Worm (Caenorhabditis elegans): ENCODE measurements around the gene acl-4.

DNA sequence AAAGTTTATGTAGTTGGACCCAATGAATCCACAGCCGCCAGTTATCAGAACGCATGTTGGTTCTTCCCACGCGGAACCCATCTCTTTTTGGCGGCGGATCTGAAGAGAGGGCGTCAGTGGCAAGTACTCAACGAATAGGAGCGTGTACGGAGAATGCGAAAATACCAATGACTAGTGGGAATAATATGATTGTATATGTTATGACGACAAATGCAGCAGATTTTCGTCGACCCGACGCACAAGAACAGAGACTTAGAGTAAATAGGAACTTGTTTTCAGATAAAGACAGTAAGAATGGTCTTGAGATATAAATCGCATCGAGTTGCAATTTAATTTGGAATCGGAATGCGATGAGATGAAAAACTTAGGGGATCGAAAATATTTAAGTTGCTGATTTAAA is 42.8 kb upstream of the acl-4 start, which contains the start of gene bus-5:
- no peak for TF ChIP-seq unc-62 (GFP tag; optimal IDR thresholded peaks at IDR 0.05)
- TF ChIP-seq lin-39 (tag; optimal IDR thresholded peaks at IDR 0.05): no peak
- no peak for TF ChIP-seq nhr-237 (tag; optimal IDR thresholded peaks at IDR 0.05)
- no peak for TF ChIP-seq ZK546.5 (tag; optimal IDR thresholded peaks at IDR 0.05)
- no peak for TF ChIP-seq zag-1 (tag; optimal IDR thresholded peaks at IDR 0.05)
- no peak for TF ChIP-seq nhr-10 (tag; optimal IDR thresholded peaks at IDR 0.05)
- no peak for TF ChIP-seq snpc-4 (tag; optimal IDR thresholded peaks at IDR 0.05)
